Fruit fly (Drosophila melanogaster) whole organism, embryonic: ENCODE measurements around the gene CG46318.

Experiments
- Abd-B ChIP-seq: fragments of 200-800 bp; sonication (Bioruptor generic); optimal IDR thresholded peaks from 2 replicates; lab custom pipeline; 2018; ENCODE audit warnings: missing biosample characterization, mild to moderate bottlenecking, missing genetic modification characterization, moderate library complexity
- Atf-2 ChIP-seq: fragments of 200-800 bp; sonication (Bioruptor generic); optimal IDR thresholded peaks from 2 replicates; lab custom pipeline; 2016; ENCODE audit warnings: missing biosample characterization, missing genetic modification characterization
- CG1024 ChIP-seq: fragments of 200-800 bp; sonication (Bioruptor generic); IDR thresholded peaks from 2 replicates; pipeline ENCODE4 v1.3.6; 2022; ENCODE audit warnings: missing biosample characterization, missing genetic modification characterization
- CG10543 ChIP-seq: fragments of 200-800 bp; sonication (Bioruptor generic); optimal IDR thresholded peaks from 3 replicates; lab custom pipeline; 2017; ENCODE audit warnings: missing biosample characterization, mild to moderate bottlenecking, missing genetic modification characterization, moderate library complexity
- CG11093 ChIP-seq: fragments of 200-800 bp; sonication (Bioruptor generic); IDR thresholded peaks from 3 replicates; pipeline ENCODE4 v1.3.6; 2022; ENCODE audit warnings: missing biosample characterization, missing genetic modification characterization
- CG11695 ChIP-seq: fragments of 200-800 bp; sonication (Bioruptor generic); IDR thresholded peaks from 3 replicates; pipeline ENCODE4 v1.3.6; 2022; ENCODE audit warnings: missing biosample characterization, missing genetic modification characterization
- CG13775 ChIP-seq: fragments of 200-800 bp; sonication (Bioruptor generic); optimal IDR thresholded peaks from 3 replicates; lab custom pipeline; 2017; ENCODE audit warnings: missing biosample characterization, mild to moderate bottlenecking, missing genetic modification characterization
- CG15269 ChIP-seq: fragments of 200-800 bp; sonication (Bioruptor generic); optimal IDR thresholded peaks from 2 replicates; lab custom pipeline; 2018; ENCODE audit warnings: missing biosample characterization, mild to moderate bottlenecking, missing genetic modification characterization, moderate library complexity
- CG15479 ChIP-seq: fragments of 200-800 bp; sonication (Bioruptor generic); optimal IDR thresholded peaks from 3 replicates; lab custom pipeline; 2019; ENCODE audit warnings: missing biosample characterization, mild to moderate bottlenecking, missing genetic modification characterization, moderate library complexity
- CG15696 ChIP-seq: fragments of 200-800 bp; sonication (Bioruptor generic); optimal IDR thresholded peaks from 2 replicates; lab custom pipeline; 2019; ENCODE audit warnings: missing biosample characterization, mild to moderate bottlenecking, missing genetic modification characterization, moderate library complexity
- CG17612 ChIP-seq: fragments of 200-800 bp; sonication (Bioruptor generic); IDR thresholded peaks from 2 replicates; pipeline ENCODE4 v1.3.6; 2022; ENCODE audit warnings: missing biosample characterization, missing genetic modification characterization
- CG1832 ChIP-seq: fragments of 200-800 bp; sonication (Bioruptor generic); optimal IDR thresholded peaks from 2 replicates; lab custom pipeline; 2017; ENCODE audit warnings: missing biosample characterization, mild to moderate bottlenecking, missing genetic modification characterization, inconsistent platforms
- CG2199 ChIP-seq: fragments of 200-800 bp; sonication (Bioruptor generic); IDR thresholded peaks from 3 replicates; pipeline ENCODE4 v1.3.6; 2022; ENCODE audit warnings: missing biosample characterization, missing genetic modification characterization
- CG2712 ChIP-seq: fragments of 200-800 bp; optimal IDR thresholded peaks from 3 replicates; lab custom pipeline; 2019; ENCODE audit warnings: missing biosample characterization, mild to moderate bottlenecking, missing genetic modification characterization, moderate library complexity
- CG2889 ChIP-seq: fragments of 200-800 bp; sonication (Bioruptor generic); IDR thresholded peaks from 3 replicates; pipeline ENCODE4 v1.3.6; 2022; ENCODE audit warnings: missing biosample characterization, missing genetic modification characterization
- CG4424 ChIP-seq: fragments of 200-800 bp; sonication (Bioruptor generic); optimal IDR thresholded peaks from 3 replicates; lab custom pipeline; 2016; ENCODE audit warnings: missing biosample characterization, missing genetic modification characterization
- CG5953 ChIP-seq: fragments of 200-800 bp; sonication (Bioruptor generic); IDR thresholded peaks from 2 replicates; pipeline ENCODE4 v1.3.6; 2022; ENCODE audit warnings: missing biosample characterization, missing genetic modification characterization
- CG9727 ChIP-seq: fragments of 200-800 bp; sonication (Bioruptor generic); optimal IDR thresholded peaks from 3 replicates; lab custom pipeline; 2017; ENCODE audit warnings: missing biosample characterization, mild to moderate bottlenecking, missing genetic modification characterization
- Chrac-16 ChIP-seq: fragments of 200-800 bp; sonication (Bioruptor generic); optimal IDR thresholded peaks from 3 replicates; lab custom pipeline; 2016; ENCODE audit warnings: missing biosample characterization, missing genetic modification characterization
- Dbx ChIP-seq: fragments of 200-800 bp; sonication (Bioruptor generic); IDR thresholded peaks from 3 replicates; pipeline ENCODE4 v1.3.6; 2022; ENCODE audit warnings: missing biosample characterization, missing genetic modification characterization
- HHEX ChIP-seq: fragments of 200-800 bp; sonication (Bioruptor generic); optimal IDR thresholded peaks from 3 replicates; lab custom pipeline; 2017; ENCODE audit warnings: missing biosample characterization, mild to moderate bottlenecking, missing genetic modification characterization, missing genetic modification reagents
- HLH54F ChIP-seq: fragments of 200-800 bp; sonication (Bioruptor generic); optimal IDR thresholded peaks from 3 replicates; lab custom pipeline; 2016; ENCODE audit warnings: missing biosample characterization, missing genetic modification characterization
- HmgD ChIP-seq: fragments of 200-800 bp; sonication (Bioruptor generic); optimal IDR thresholded peaks from 3 replicates; lab custom pipeline; 2016; ENCODE audit warnings: missing biosample characterization, missing genetic modification characterization
- HmgZ ChIP-seq: fragments of 200-800 bp; sonication (Bioruptor generic); optimal IDR thresholded peaks from 2 replicates; lab custom pipeline; 2018; ENCODE audit warnings: missing biosample characterization, mild to moderate bottlenecking, missing genetic modification characterization
- Hr3 ChIP-seq: fragments of 200-800 bp; sonication (Bioruptor generic); optimal IDR thresholded peaks from 3 replicates; lab custom pipeline; 2016; ENCODE audit warnings: missing biosample characterization, missing genetic modification characterization
- Hr78 ChIP-seq, 2 experiments: fragments of 200-800 bp in 1 of 2; fragments of >200 bp in 1 of 2; sonication (Bioruptor generic) in 1 of 2; optimal IDR thresholded peaks; 2 replicates each; lab custom pipeline; 2017 to 2019; ENCODE audit warnings: missing biosample characterization in 2 of 2, missing genetic modification characterization in 2 of 2, mild to moderate bottlenecking in 1 of 2, moderate library complexity in 1 of 2
- MESR4 ChIP-seq: fragments of 200-800 bp; sonication (Bioruptor generic); optimal IDR thresholded peaks from 2 replicates; lab custom pipeline; 2018; ENCODE audit warnings: missing biosample characterization, mild to moderate bottlenecking, missing genetic modification characterization, moderate library complexity
- MTF-1 ChIP-seq: fragments of 200-800 bp; sonication (Bioruptor generic); optimal IDR thresholded peaks from 2 replicates; lab custom pipeline; 2018; ENCODE audit warnings: missing biosample characterization, mild to moderate bottlenecking, missing genetic modification characterization, borderline replicate concordance
- Six4 ChIP-seq: fragments of 200-800 bp; sonication (Bioruptor generic); optimal IDR thresholded peaks from 2 replicates; lab custom pipeline; 2016; ENCODE audit warnings: missing biosample characterization, missing genetic modification characterization
- Sry-β ChIP-seq: fragments of 200-800 bp; sonication (Bioruptor generic); optimal IDR thresholded peaks from 2 replicates; lab custom pipeline; 2018; ENCODE audit warnings: missing biosample characterization, mild to moderate bottlenecking, missing genetic modification characterization, moderate library complexity
- Stat92E ChIP-seq, 3 experiments: fragments of >200 bp in 2 of 3; fragments of 200-800 bp in 1 of 3; sonication (Bioruptor generic) in 1 of 3; optimal IDR thresholded peaks; 2 replicates each; lab custom pipeline; 2017 to 2019; ENCODE audit warnings: missing biosample characterization in 3 of 3, missing genetic modification characterization in 3 of 3, mild to moderate bottlenecking in 1 of 3, moderate library complexity in 1 of 3
- Usf ChIP-seq: fragments of 200-800 bp; sonication (Bioruptor generic); optimal IDR thresholded peaks from 2 replicates; lab custom pipeline; 2017; ENCODE audit warnings: missing genotype, missing biosample characterization, missing genetic modification characterization
- abd-A ChIP-seq: fragments of 200-800 bp; sonication (Bioruptor generic); optimal IDR thresholded peaks from 3 replicates; lab custom pipeline; 2019; ENCODE audit warnings: missing biosample characterization, mild to moderate bottlenecking, missing genetic modification characterization, moderate library complexity
- amos ChIP-seq: fragments of 200-800 bp; sonication (Bioruptor generic); IDR thresholded peaks from 2 replicates; pipeline ENCODE4 v1.3.6; 2022; ENCODE audit warnings: missing biosample characterization, missing genetic modification characterization; ENCODE audit not compliant: partially characterized antibody
- br ChIP-seq: fragments of >200 bp; optimal IDR thresholded peaks from 2 replicates; lab custom pipeline; 2017
- crp ChIP-seq, 2 experiments: fragments of 200-800 bp; sonication (Bioruptor generic); optimal IDR thresholded peaks; 2 replicates in 1 of 2; 3 replicates in 1 of 2; lab custom pipeline; 2017; ENCODE audit warnings: missing biosample characterization in 2 of 2, missing genetic modification characterization in 2 of 2, mild to moderate bottlenecking in 1 of 2, moderate library complexity in 1 of 2
- dan ChIP-seq: fragments of 200-800 bp; sonication (Bioruptor generic); IDR thresholded peaks from 2 replicates; pipeline ENCODE4 v1.3.6; 2022; ENCODE audit warnings: missing biosample characterization, missing genetic modification characterization
- fd64A ChIP-seq: fragments of 200-800 bp; sonication (Bioruptor generic); optimal IDR thresholded peaks from 3 replicates; lab custom pipeline; 2018; ENCODE audit warnings: missing biosample characterization, mild to moderate bottlenecking, missing genetic modification characterization
- hbn ChIP-seq: fragments of 200-800 bp; sonication (Bioruptor generic); IDR thresholded peaks from 2 replicates; pipeline ENCODE4 v1.3.6; 2022; ENCODE audit warnings: missing biosample characterization, missing genetic modification characterization; ENCODE audit not compliant: partially characterized antibody
- ind ChIP-seq: fragments of 200-800 bp; sonication (Bioruptor generic); optimal IDR thresholded peaks from 3 replicates; lab custom pipeline; 2016; ENCODE audit warnings: missing biosample characterization, missing genetic modification characterization
- lbe ChIP-seq: fragments of 200-800 bp; sonication (Bioruptor generic); optimal IDR thresholded peaks from 2 replicates; lab custom pipeline; 2016; ENCODE audit warnings: missing biosample characterization, mild to moderate bottlenecking, missing genetic modification characterization
- mam ChIP-seq: fragments of 200-800 bp; sonication (Bioruptor generic); optimal IDR thresholded peaks from 3 replicates; lab custom pipeline; 2016; ENCODE audit warnings: missing biosample characterization, missing genetic modification characterization
- mirr ChIP-seq: fragments of 200-800 bp; sonication (Bioruptor generic); optimal IDR thresholded peaks from 3 replicates; lab custom pipeline; 2018; ENCODE audit warnings: missing biosample characterization, mild to moderate bottlenecking, missing genetic modification characterization
- phol ChIP-seq: fragments of 200-800 bp; sonication (Bioruptor generic); optimal IDR thresholded peaks from 3 replicates; lab custom pipeline; 2018; ENCODE audit warnings: missing biosample characterization, mild to moderate bottlenecking, missing genetic modification characterization, moderate library complexity
- rib ChIP-seq: fragments of 200-800 bp; sonication (Bioruptor generic); IDR thresholded peaks from 2 replicates; pipeline ENCODE4 v1.3.6; 2022; ENCODE audit warnings: missing biosample characterization, missing genetic modification characterization
- sd ChIP-seq: fragments of 200-800 bp; sonication (Bioruptor generic); optimal IDR thresholded peaks from 3 replicates; lab custom pipeline; 2018; ENCODE audit warnings: missing biosample characterization, mild to moderate bottlenecking, missing genetic modification characterization, moderate library complexity
- sob ChIP-seq: fragments of 200-800 bp; sonication (Bioruptor generic); IDR thresholded peaks from 2 replicates; pipeline ENCODE4 v1.3.6; 2022; ENCODE audit warnings: missing biosample characterization, missing genetic modification characterization
- tna ChIP-seq: fragments of 200-800 bp; sonication (Bioruptor generic); IDR thresholded peaks from 2 replicates; pipeline ENCODE4 v1.3.6; 2022; ENCODE audit warnings: missing biosample characterization, missing genetic modification characterization; ENCODE audit not compliant: partially characterized antibody
- unpg ChIP-seq: fragments of 200-800 bp; sonication (Bioruptor generic); optimal IDR thresholded peaks from 3 replicates; lab custom pipeline; 2018; ENCODE audit warnings: missing biosample characterization, mild to moderate bottlenecking, missing genetic modification characterization, moderate library complexity
- wor ChIP-seq: fragments of 200-800 bp; sonication (Bioruptor generic); IDR thresholded peaks from 2 replicates; pipeline ENCODE4 v1.3.6; 2022; ENCODE audit warnings: missing biosample characterization, missing genetic modification characterization
- yki ChIP-seq: fragments of >200 bp; optimal IDR thresholded peaks from 3 replicates; lab custom pipeline; 2018

CG46318 gene

DNA sequence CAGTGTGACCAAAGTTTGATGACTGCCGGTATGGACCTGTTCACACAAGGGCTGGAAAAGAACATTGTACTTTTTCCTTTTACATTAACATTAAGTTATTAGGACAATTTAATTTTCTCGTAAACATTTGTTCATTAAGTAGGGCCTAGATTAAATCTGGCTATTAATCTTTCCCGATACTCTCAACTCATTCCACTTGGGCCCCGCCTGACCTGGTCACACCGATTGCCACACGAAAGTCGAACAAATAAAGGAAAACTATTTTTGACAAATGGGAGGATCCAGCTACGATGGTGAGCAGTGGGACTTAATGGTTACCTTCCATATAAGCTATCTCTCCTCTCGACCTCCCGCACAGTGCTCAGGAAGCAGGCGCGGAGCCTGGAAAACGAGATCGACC is 16.9 kb upstream of the CG46318 start, which contains the start of the genes Cpsf73 and Gos28 (continued):
- no peak for TF ChIP-seq Stat92E (GFP tag; optimal IDR thresholded peaks at IDR 0.05; lab: Kevin White, UChicago)
- no peak for TF ChIP-seq tna (GFP tag; lab: Robert Waterston, UW)
- TF ChIP-seq Chrac-16 (GFP tag; lab: Kevin White, UChicago) = no peak
- peak; percentile 52 for TF ChIP-seq CG2712 (tag; lab: Kevin White, UChicago)
- no peak for TF ChIP-seq CG11093 (GFP tag; lab: Robert Waterston, UW)
- TF ChIP-seq dan (GFP tag; lab: Robert Waterston, UW) = no peak
- TF ChIP-seq MTF-1 (GFP tag; lab: Kevin White, UChicago) = no peak
- TF ChIP-seq CG9727 (GFP tag; lab: Kevin White, UChicago) = no peak
- TF ChIP-seq Usf = no peak
- no peak for TF ChIP-seq CG15479 (GFP tag; lab: Kevin White, UChicago)
- peak; percentile 53 for TF ChIP-seq HLH54F (GFP tag; lab: Kevin White, UChicago)
- TF ChIP-seq MESR4 (GFP tag; lab: Kevin White, UChicago) = peak; percentile 81
- no peak for TF ChIP-seq CG10543 (GFP tag; lab: Kevin White, UChicago)
- TF ChIP-seq rib (GFP tag; lab: Robert Waterston, UW) = no peak
- no peak for TF ChIP-seq abd-A (tag; lab: Kevin White, UChicago)
- no peak for TF ChIP-seq wor (GFP tag; lab: Robert Waterston, UW)
- TF ChIP-seq Six4 (GFP tag; lab: Kevin White, UChicago) = no peak
- no peak for TF ChIP-seq sob (GFP tag; lab: Robert Waterston, UW)
- TF ChIP-seq CG5953 (GFP tag; lab: Robert Waterston, UW) = no peak
- TF ChIP-seq CG13775 = peak; percentile 30
- no peak for TF ChIP-seq CG15269
- no peak for TF ChIP-seq lbe (GFP tag; lab: Kevin White, UChicago)
- TF ChIP-seq phol (tag; lab: Kevin White, UChicago) = peak; percentile 53
- no peak for TF ChIP-seq ind (GFP tag; lab: Kevin White, UChicago)
- peak; percentile 19 for TF ChIP-seq unpg (GFP tag; lab: Kevin White, UChicago)
- no peak for TF ChIP-seq CG1024 (GFP tag; lab: Robert Waterston, UW)
- TF ChIP-seq mam (GFP tag; lab: Kevin White, UChicago) = no peak
- TF ChIP-seq HmgZ = peak; percentile 73
- no peak for TF ChIP-seq br
- no peak for TF ChIP-seq mirr (GFP tag; lab: Kevin White, UChicago)
- no peak for TF ChIP-seq amos (GFP tag; lab: Robert Waterston, UW)
- TF ChIP-seq HmgD (GFP tag; lab: Kevin White, UChicago) = no peak
- no peak for TF ChIP-seq hbn (GFP tag; lab: Robert Waterston, UW)
- no peak for TF ChIP-seq CG2889 (GFP tag; lab: Robert Waterston, UW)
- TF ChIP-seq CG11695 (GFP tag; lab: Robert Waterston, UW) = no peak
- no peak for TF ChIP-seq Hr3 (GFP tag; lab: Kevin White, UChicago)
- TF ChIP-seq CG15696 (tag; lab: Kevin White, UChicago) = no peak
- peak in 1 of 2 experiments; percentile 54 for TF ChIP-seq crp (GFP tag; optimal IDR thresholded peaks at IDR 0.05; lab: Kevin White, UChicago)
- no peak for TF ChIP-seq fd64A (GFP tag; lab: Kevin White, UChicago)
- TF ChIP-seq CG4424 (GFP tag; lab: Kevin White, UChicago) = no peak
- TF ChIP-seq HHEX = no peak
- no peak for TF ChIP-seq yki
- no peak for TF ChIP-seq Abd-B (GFP tag; lab: Kevin White, UChicago)
- TF ChIP-seq Sry-β (GFP tag; lab: Kevin White, UChicago) = no peak
- no peak for TF ChIP-seq sd
- TF ChIP-seq CG2199 = no peak
- no peak for TF ChIP-seq CG1832 (GFP tag; lab: Kevin White, UChicago)
- TF ChIP-seq Atf-2 (GFP tag; lab: Kevin White, UChicago) = no peak
- no peak for TF ChIP-seq CG17612 (GFP tag; lab: Robert Waterston, UW)
- no peak for TF ChIP-seq Dbx (GFP tag; lab: Robert Waterston, UW)
- no peak for TF ChIP-seq Hr78 (GFP tag; optimal IDR thresholded peaks at IDR 0.05; lab: Kevin White, UChicago)
